Worm (Caenorhabditis elegans): ENCODE measurements around the gene fbxa-131.

DNA sequence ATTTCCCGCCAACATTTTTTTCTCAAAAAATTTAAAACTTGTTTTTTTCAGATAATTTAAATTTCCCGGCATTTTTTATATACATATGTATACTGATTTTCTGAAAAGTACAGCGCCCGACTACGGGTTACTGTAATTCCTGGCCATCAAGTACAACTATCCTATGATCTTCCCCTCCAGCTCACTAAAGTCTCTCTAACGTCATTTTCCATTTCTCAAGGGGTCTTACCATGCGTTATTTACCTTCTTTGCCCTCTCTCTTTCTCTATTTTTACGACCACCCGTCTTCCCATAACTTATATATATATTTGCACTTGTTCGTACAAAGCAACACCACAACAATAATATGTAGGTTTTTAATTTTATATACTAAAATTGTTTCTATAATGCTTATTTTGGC lies 18.0 kb downstream of the fbxa-131 start, which contains the start of gene W04E12.9:
- TF ChIP-seq pes-1 (GFP tag; IDR thresholded peaks at IDR 0.05): no peak
- TF ChIP-seq F13C5.2 (tag; optimal IDR thresholded peaks at IDR 0.05): no peak
- TF ChIP-seq B0310.2 (tag; optimal IDR thresholded peaks at IDR 0.05): no peak
- no peak for TF ChIP-seq ama-1 (optimal IDR thresholded peaks at IDR 0.05)
- no peak for TF ChIP-seq ceh-13 (GFP tag; optimal IDR thresholded peaks at IDR 0.05)
- no peak for TF ChIP-seq tra-4 (tag; optimal IDR thresholded peaks at IDR 0.05)
- TF ChIP-seq tbx-37 (GFP tag; conservative IDR thresholded peaks at IDR 0.05): no peak
- TF ChIP-seq sea-1 (GFP tag; conservative IDR thresholded peaks at IDR 0.05): no peak
- TF ChIP-seq flt-1 (GFP tag; IDR thresholded peaks at IDR 0.05): no peak
- TF ChIP-seq aly-1 (tag; optimal IDR thresholded peaks at IDR 0.05): no peak
- TF ChIP-seq scrt-1 (GFP tag; IDR thresholded peaks at IDR 0.05): no peak

Data from whole organism, early embryonic.